Fruit fly (Drosophila melanogaster): ENCODE measurements around the gene RPA2.

RPA2 gene

DNA sequence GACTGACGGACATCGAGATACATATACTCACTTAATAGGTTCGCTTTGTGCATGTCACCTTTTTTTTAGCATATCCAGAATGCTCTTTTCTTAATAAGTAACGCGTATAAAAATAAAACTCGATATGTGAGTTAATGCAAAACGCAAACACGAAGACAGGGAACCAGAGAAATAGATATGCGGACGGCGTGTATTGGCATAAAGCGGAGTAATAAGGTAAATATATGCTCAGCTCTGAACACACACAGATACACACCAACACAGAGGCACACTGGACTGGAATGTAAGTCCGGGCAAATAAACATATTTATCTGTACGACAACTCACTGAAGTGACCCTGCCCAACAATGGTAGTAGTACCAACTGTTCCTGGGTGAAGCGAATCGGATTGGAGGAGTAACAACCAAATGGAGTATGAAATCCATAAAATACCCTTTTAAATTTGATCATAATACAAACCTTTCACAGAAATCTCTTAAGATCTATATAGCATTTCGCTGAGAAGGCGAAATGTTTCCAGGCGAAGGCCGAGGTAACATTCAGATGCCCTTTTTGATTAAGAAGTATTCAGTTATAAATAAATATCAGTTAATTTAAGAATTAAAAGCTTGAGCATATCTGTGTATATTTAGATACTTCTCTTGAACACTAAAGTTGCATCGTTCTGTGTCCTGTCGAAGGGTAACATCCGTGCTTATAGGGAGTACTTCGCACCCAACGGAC lies 9.6 kb upstream of the RPA2 start (continued):
- peak; percentile 3 for TF ChIP-seq CG1603 (tag; optimal IDR thresholded peaks at IDR 0.05)
- TF ChIP-seq CG6765 (GFP tag; optimal IDR thresholded peaks at IDR 0.05): no peak
- peak; percentile 68; the same call in 1 of the 2 replicates for TF ChIP-seq chm (GFP tag; IDR thresholded peaks at IDR 0.05)
- no peak for TF ChIP-seq CG43689 (GFP tag; IDR thresholded peaks at IDR 0.05)
- TF ChIP-seq CG6813 (GFP tag; optimal IDR thresholded peaks at IDR 0.05): peak; percentile 38
- TF ChIP-seq CG8924 (tag; optimal IDR thresholded peaks at IDR 0.05): no peak
- no peak for TF ChIP-seq Stat92E (GFP tag; optimal IDR thresholded peaks at IDR 0.05)
- TF ChIP-seq salm (tag; optimal IDR thresholded peaks at IDR 0.05): peak; percentile 12
- TF ChIP-seq CG15011 (GFP tag; optimal IDR thresholded peaks at IDR 0.05): peak; percentile 3
- TF ChIP-seq CG8089 (GFP tag; optimal IDR thresholded peaks at IDR 0.05): no peak
- no peak for TF ChIP-seq Rfx (GFP tag; IDR thresholded peaks at IDR 0.05)
- no peak for TF ChIP-seq hb (GFP tag; IDR thresholded peaks at IDR 0.05; ENCODE audit: partially characterized antibody)
- peak; percentile 53; the same call in 1 of the 3 replicates for TF ChIP-seq zfh1 (GFP tag; IDR thresholded peaks at IDR 0.05)
- no peak for TF ChIP-seq sr (GFP tag; IDR thresholded peaks at IDR 0.05)
- no peak for TF ChIP-seq Doc2 (GFP tag; IDR thresholded peaks at IDR 0.05)
- TF ChIP-seq Mad (GFP tag; optimal IDR thresholded peaks at IDR 0.05): no peak
- peak; percentile 16 for TF ChIP-seq CG4707 (GFP tag; optimal IDR thresholded peaks at IDR 0.05)
- TF ChIP-seq CG9437 (GFP tag; optimal IDR thresholded peaks at IDR 0.05): no peak
- no peak for TF ChIP-seq gce (GFP tag; IDR thresholded peaks at IDR 0.05)
- peak; percentile 40; the same call in 1 of the 2 replicates for TF ChIP-seq Xrp1 (GFP tag; IDR thresholded peaks at IDR 0.05)
- no peak for TF ChIP-seq tx (GFP tag; optimal IDR thresholded peaks at IDR 0.05)
- peak; percentile 65 for TF ChIP-seq Med (GFP tag)
- peak; percentile 50 for TF ChIP-seq CG33557 (GFP tag; optimal IDR thresholded peaks at IDR 0.05)
- TF ChIP-seq CG33213 (GFP tag; optimal IDR thresholded peaks at IDR 0.05): peak; percentile 20

- TF ChIP-seq CG33557 (GFP tag; optimal IDR thresholded peaks at IDR 0.05) (peak; percentile 3), CG15696 (tag; optimal IDR thresholded peaks at IDR 0.05) (peak; percentile 38), jigr1 (GFP tag; IDR thresholded peaks at IDR 0.05) (no peak), CG5245 (GFP tag; optimal IDR thresholded peaks at IDR 0.05) (no peak), CG1603 (tag; optimal IDR thresholded peaks at IDR 0.05) (peak; percentile 22), CG17612 (GFP tag; IDR thresholded peaks at IDR 0.05) (no peak), CG7745 (tag; optimal IDR thresholded peaks at IDR 0.05) (peak; percentile 19), CG1602 (GFP tag; optimal IDR thresholded peaks at IDR 0.05) (no peak), Xrp1 (GFP tag; IDR thresholded peaks at IDR 0.05) (0 out of 2 replicates have a peak, but pooled peaks have one; percentile 43), CG4360 (GFP tag; IDR thresholded peaks at IDR 0.05) (no peak), dan (GFP tag; IDR thresholded peaks at IDR 0.05) (no peak), Hr78 (GFP tag; optimal IDR thresholded peaks at IDR 0.05) (no peak), D19A (tag; optimal IDR thresholded peaks at IDR 0.05) (peak; percentile 11), sens (GFP tag) (peak; percentile 60), schlank (tag; optimal IDR thresholded peaks at IDR 0.05) (no peak), fd102C (GFP tag; optimal IDR thresholded peaks at IDR 0.05) (peak; percentile 58), CG12659 (GFP tag; optimal IDR thresholded peaks at IDR 0.05) (no peak), ac (GFP tag; optimal IDR thresholded peaks at IDR 0.05) (peak; percentile 35), dmrt11E (tag; optimal IDR thresholded peaks at IDR 0.05) (peak; percentile 13)
Observed at dm6 chr2L:20934678-20935077, 8.7 kb upstream of the RPA2 start.
